Fruit fly (Drosophila melanogaster) whole organism, prepupa: Measurements from ENCODE around the gene Ser.
A peak's percentile ranks its signal among the peaks of the same experiment; 100 is the strongest.

Experiments
- Blimp-1 ChIP-seq: fragments of 200-800 bp; sonication (Bioruptor generic); optimal IDR thresholded peaks from 3 replicates; lab custom pipeline; 2017; ENCODE audit warnings: missing biosample characterization, missing genetic modification characterization, mild to moderate bottlenecking, moderate library complexity, missing genetic modification reagents
- CG10631 ChIP-seq: fragments of 200-800 bp; sonication (Bioruptor generic); optimal IDR thresholded peaks from 2 replicates; lab custom pipeline; 2016; ENCODE audit warnings: missing biosample characterization, missing genetic modification characterization
- CG10669 ChIP-seq: fragments of 200-800 bp; sonication (Bioruptor generic); optimal IDR thresholded peaks from 3 replicates; lab custom pipeline; 2018; ENCODE audit warnings: missing biosample characterization, mild to moderate bottlenecking, missing genetic modification characterization, moderate library complexity
- CG11294 ChIP-seq: fragments of 200-800 bp; sonication (Bioruptor generic); IDR thresholded peaks from 2 replicates; pipeline ENCODE4 v1.3.6; 2022; ENCODE audit warnings: missing biosample characterization, missing genetic modification characterization
- CG11762 ChIP-seq: fragments of 200-800 bp; sonication (Bioruptor generic); optimal IDR thresholded peaks from 3 replicates; lab custom pipeline; 2016; ENCODE audit warnings: missing biosample characterization, missing genetic modification characterization; ENCODE audit not compliant: insufficient read depth
- CG15336 ChIP-seq: fragments of 200-800 bp; sonication (Bioruptor generic); IDR thresholded peaks from 2 replicates; pipeline ENCODE4 v1.3.6; 2022; ENCODE audit warnings: missing biosample characterization, missing genetic modification characterization
- CG1621 ChIP-seq: fragments of 200-800 bp; sonication (Bioruptor generic); optimal IDR thresholded peaks from 3 replicates; lab custom pipeline; 2018; ENCODE audit warnings: missing biosample characterization, mild to moderate bottlenecking, missing genetic modification characterization
- CG16779 ChIP-seq: fragments of 200-800 bp; sonication (Bioruptor generic); optimal IDR thresholded peaks from 3 replicates; lab custom pipeline; 2017; ENCODE audit warnings: missing biosample characterization, mild to moderate bottlenecking, missing genetic modification characterization
- CG3032 ChIP-seq: fragments of 200-800 bp; optimal IDR thresholded peaks from 2 replicates; lab custom pipeline; 2019; ENCODE audit warnings: missing biosample characterization, mild to moderate bottlenecking, missing genetic modification characterization, moderate library complexity
- CG32006 ChIP-seq: fragments of 200-800 bp; sonication (Bioruptor generic); optimal IDR thresholded peaks from 3 replicates; lab custom pipeline; 2017; ENCODE audit warnings: missing biosample characterization, mild to moderate bottlenecking, missing genetic modification characterization
- CG34406 ChIP-seq: fragments of 200-800 bp; sonication (Bioruptor generic); optimal IDR thresholded peaks from 3 replicates; lab custom pipeline; 2016; ENCODE audit warnings: missing biosample characterization, missing genetic modification characterization
- CG3919 ChIP-seq: fragments of 200-800 bp; sonication (Bioruptor generic); optimal IDR thresholded peaks from 3 replicates; lab custom pipeline; 2016; ENCODE audit warnings: missing biosample characterization, missing genetic modification characterization
- CG4318 ChIP-seq: fragments of 200-800 bp; sonication (Bioruptor generic); optimal IDR thresholded peaks from 3 replicates; lab custom pipeline; 2017; ENCODE audit warnings: missing biosample characterization, mild to moderate bottlenecking, missing genetic modification characterization
- CG6276 ChIP-seq: fragments of 200-800 bp; sonication (Bioruptor generic); optimal IDR thresholded peaks from 2 replicates; lab custom pipeline; 2017; ENCODE audit warnings: missing biosample characterization, mild to moderate bottlenecking, missing genetic modification characterization
- CG6808 ChIP-seq: fragments of 200-800 bp; sonication (Bioruptor generic); optimal IDR thresholded peaks from 3 replicates; lab custom pipeline; 2017; ENCODE audit warnings: missing biosample characterization, missing genetic modification characterization, mild to moderate bottlenecking, moderate library complexity, missing genetic modification reagents
- CG7368 ChIP-seq: fragments of 200-800 bp; sonication (Bioruptor generic); optimal IDR thresholded peaks from 3 replicates; lab custom pipeline; 2016; ENCODE audit warnings: missing biosample characterization, missing genetic modification characterization
- CG8119 ChIP-seq: fragments of 200-800 bp; sonication (Bioruptor generic); IDR thresholded peaks from 3 replicates; pipeline ENCODE4 v1.3.6; 2022; ENCODE audit warnings: missing biosample characterization, missing genetic modification characterization
- CG8319 ChIP-seq: fragments of 200-800 bp; sonication (Bioruptor generic); optimal IDR thresholded peaks from 3 replicates; lab custom pipeline; 2016; ENCODE audit warnings: missing biosample characterization, missing genetic modification characterization
- CG8632 ChIP-seq: fragments of 200-800 bp; sonication (Bioruptor generic); optimal IDR thresholded peaks from 3 replicates; lab custom pipeline; 2016; ENCODE audit warnings: missing biosample characterization, missing genetic modification characterization
- CG9139 ChIP-seq: fragments of 200-800 bp; sonication (Bioruptor generic); optimal IDR thresholded peaks from 3 replicates; lab custom pipeline; 2017; ENCODE audit warnings: missing biosample characterization, mild to moderate bottlenecking, missing genetic modification characterization
- Eip78C ChIP-seq: fragments of 200-800 bp; sonication (Bioruptor generic); peaks from one replicate; lab custom pipeline; 2016; ENCODE audit warnings: missing biosample characterization, missing genetic modification characterization
- Eip93F ChIP-seq: fragments of 200-800 bp; sonication (Bioruptor generic); optimal IDR thresholded peaks from 2 replicates; lab custom pipeline; 2016; ENCODE audit warnings: missing biosample characterization, mild to moderate bottlenecking, missing genetic modification characterization
- Ets21C ChIP-seq: fragments of 200-800 bp; sonication (Bioruptor generic); optimal IDR thresholded peaks from 3 replicates; lab custom pipeline; 2016; ENCODE audit warnings: missing biosample characterization, missing genetic modification characterization
- Ets96B ChIP-seq: fragments of 200-800 bp; optimal IDR thresholded peaks from 2 replicates; lab custom pipeline; 2019; ENCODE audit warnings: missing biosample characterization, mild to moderate bottlenecking, missing genetic modification characterization, moderate library complexity
- Hr38 ChIP-seq: sonication (Bioruptor generic); optimal IDR thresholded peaks from 2 replicates; lab custom pipeline; 2016; ENCODE audit warnings: missing biosample characterization, missing genetic modification characterization
- Hr39 ChIP-seq: fragments of 200-800 bp; sonication (Bioruptor generic); optimal IDR thresholded peaks from 2 replicates; lab custom pipeline; 2016; ENCODE audit warnings: missing biosample characterization, missing genetic modification characterization
- Hr4 ChIP-seq: fragments of 200-800 bp; sonication (Bioruptor generic); optimal IDR thresholded peaks from 3 replicates; lab custom pipeline; 2016; ENCODE audit warnings: missing biosample characterization, missing genetic modification characterization
- Lpt ChIP-seq: fragments of 200-800 bp; sonication (Bioruptor generic); optimal IDR thresholded peaks from 3 replicates; lab custom pipeline; 2016; ENCODE audit warnings: missing biosample characterization, missing genetic modification characterization
- Met ChIP-seq: fragments of 200-800 bp; sonication (Bioruptor generic); optimal IDR thresholded peaks from 3 replicates; lab custom pipeline; 2016; ENCODE audit warnings: missing biosample characterization, missing genetic modification characterization
- OdsH ChIP-seq: fragments of 200-800 bp; sonication (Bioruptor generic); optimal IDR thresholded peaks from 3 replicates; lab custom pipeline; 2016; ENCODE audit warnings: missing biosample characterization, missing genetic modification characterization
- Smox ChIP-seq: fragments of 200-800 bp; sonication (Bioruptor generic); optimal IDR thresholded peaks from 3 replicates; lab custom pipeline; 2016; ENCODE audit warnings: missing biosample characterization, missing genetic modification characterization
- Sox102F ChIP-seq: fragments of 200-800 bp; sonication (Bioruptor generic); optimal IDR thresholded peaks from 2 replicates; lab custom pipeline; 2016; ENCODE audit warnings: missing biosample characterization, mild to moderate bottlenecking, missing genetic modification characterization
- Sox14 ChIP-seq: fragments of 200-800 bp; sonication (Bioruptor generic); optimal IDR thresholded peaks from 3 replicates; lab custom pipeline; 2016; ENCODE audit warnings: missing biosample characterization, missing genetic modification characterization
- Sox15 ChIP-seq: fragments of 200-800 bp; sonication (Bioruptor generic); optimal IDR thresholded peaks from 3 replicates; lab custom pipeline; 2016; ENCODE audit warnings: missing biosample characterization, missing genetic modification characterization
- achi ChIP-seq: fragments of 200-800 bp; sonication (Bioruptor generic); optimal IDR thresholded peaks from 3 replicates; lab custom pipeline; 2016; ENCODE audit warnings: missing biosample characterization, missing genetic modification characterization
- dac ChIP-seq: fragments of 200-800 bp; sonication (Bioruptor generic); optimal IDR thresholded peaks from 2 replicates; lab custom pipeline; 2017; ENCODE audit warnings: missing biosample characterization, mild to moderate bottlenecking, missing genetic modification characterization
- dsx ChIP-seq: fragments of 200-800 bp; optimal IDR thresholded peaks from 3 replicates; lab custom pipeline; 2019; ENCODE audit warnings: missing biosample characterization, mild to moderate bottlenecking, missing genetic modification characterization, moderate library complexity; ENCODE audit not compliant: poor library complexity, severe bottlenecking
- eg ChIP-seq: fragments of 200-800 bp; sonication (Bioruptor generic); IDR thresholded peaks from 3 replicates; pipeline ENCODE4 v1.3.6; 2022; ENCODE audit warnings: missing biosample characterization, missing genetic modification characterization
- esn ChIP-seq: fragments of 200-800 bp; sonication (Bioruptor generic); optimal IDR thresholded peaks from 2 replicates; lab custom pipeline; 2016; ENCODE audit warnings: missing biosample characterization, mild to moderate bottlenecking, missing genetic modification characterization, moderate library complexity
- fd59A ChIP-seq: fragments of 200-800 bp; sonication (Bioruptor generic); optimal IDR thresholded peaks from 2 replicates; lab custom pipeline; 2017; ENCODE audit warnings: missing biosample characterization, mild to moderate bottlenecking, missing genetic modification characterization, missing genetic modification reagents
- fd85E ChIP-seq: fragments of 200-800 bp; sonication (Bioruptor generic); optimal IDR thresholded peaks from 3 replicates; lab custom pipeline; 2016; ENCODE audit warnings: missing biosample characterization, missing genetic modification characterization
- fkh ChIP-seq: fragments of 200-800 bp; sonication (Bioruptor generic); optimal IDR thresholded peaks from 3 replicates; lab custom pipeline; 2017; ENCODE audit warnings: missing biosample characterization, mild to moderate bottlenecking, missing genetic modification characterization, moderate library complexity
- net ChIP-seq: fragments of 200-800 bp; sonication (Bioruptor generic); optimal IDR thresholded peaks from 3 replicates; lab custom pipeline; 2016; ENCODE audit warnings: missing biosample characterization, missing genetic modification characterization
- pdm3 ChIP-seq: fragments of 200-800 bp; sonication (Bioruptor generic); optimal IDR thresholded peaks from 3 replicates; lab custom pipeline; 2016; ENCODE audit warnings: missing biosample characterization, missing genetic modification characterization
- spab ChIP-seq: fragments of 200-800 bp; sonication (Bioruptor generic); optimal IDR thresholded peaks from 2 replicates; lab custom pipeline; 2017; ENCODE audit warnings: missing biosample characterization, mild to moderate bottlenecking, missing genetic modification characterization, missing genetic modification reagents
- svp ChIP-seq: fragments of 200-800 bp; sonication (Bioruptor generic); peaks from one replicate; lab custom pipeline; 2016; ENCODE audit warnings: missing biosample characterization, missing genetic modification characterization
- topi ChIP-seq: fragments of 200-800 bp; sonication (Bioruptor generic); optimal IDR thresholded peaks from 3 replicates; lab custom pipeline; 2016; ENCODE audit warnings: missing biosample characterization, missing genetic modification characterization
- vri ChIP-seq: fragments of 200-800 bp; sonication (Bioruptor generic); optimal IDR thresholded peaks from 3 replicates; lab custom pipeline; 2016; ENCODE audit warnings: missing biosample characterization, mild to moderate bottlenecking, missing genetic modification characterization

The Ser gene

DNA sequence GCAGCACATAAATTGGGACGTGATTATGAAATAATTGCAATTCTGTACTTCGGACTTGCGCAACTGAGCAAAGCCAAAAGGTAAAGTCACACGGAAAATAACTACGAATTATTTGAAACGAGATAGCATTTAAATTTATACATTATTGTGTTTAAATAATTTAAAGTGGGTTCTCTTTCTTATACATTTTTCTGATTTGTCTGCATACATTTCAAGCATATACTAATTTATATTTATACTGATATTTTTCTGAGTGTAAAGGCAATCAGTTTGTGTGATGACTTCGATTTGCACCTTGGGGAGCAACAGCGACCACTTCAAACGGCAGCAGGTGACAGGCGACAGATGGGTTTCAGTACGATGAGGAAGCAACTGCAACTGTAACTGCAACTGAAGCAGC is 31.4 kb upstream of the Ser start:
- TF ChIP-seq CG11294 (GFP tag; lab: Robert Waterston, UW) = no peak
- no peak for TF ChIP-seq esn (GFP tag; lab: Kevin White, UChicago)
- TF ChIP-seq Ets96B = peak; percentile 23
- no peak for TF ChIP-seq vri (GFP tag; lab: Kevin White, UChicago)
- TF ChIP-seq topi (GFP tag; lab: Kevin White, UChicago) = no peak
- TF ChIP-seq Hr39 (GFP tag; lab: Kevin White, UChicago) = no peak
- TF ChIP-seq Eip78C (GFP tag; lab: Kevin White, UChicago) = peak; percentile 73
- TF ChIP-seq CG32006 (GFP tag; lab: Kevin White, UChicago) = no peak
- no peak for TF ChIP-seq CG11762 (GFP tag; lab: Kevin White, UChicago)
- no peak for TF ChIP-seq CG10669
- no peak for TF ChIP-seq CG34406 (GFP tag; lab: Kevin White, UChicago)
- no peak for TF ChIP-seq Smox (GFP tag; lab: Kevin White, UChicago)
- TF ChIP-seq net (GFP tag; lab: Kevin White, UChicago) = no peak
- no peak for TF ChIP-seq CG16779
- TF ChIP-seq OdsH (GFP tag; lab: Kevin White, UChicago) = no peak
- peak; percentile 57 for TF ChIP-seq svp
- TF ChIP-seq CG10631 (GFP tag; lab: Kevin White, UChicago) = no peak
- no peak for TF ChIP-seq eg (GFP tag; lab: Robert Waterston, UW)
- no peak for TF ChIP-seq fd85E (GFP tag; lab: Kevin White, UChicago)
- no peak for TF ChIP-seq CG8319 (GFP tag; lab: Kevin White, UChicago)
- TF ChIP-seq Met (GFP tag; lab: Kevin White, UChicago) = peak; percentile 13

DNA sequence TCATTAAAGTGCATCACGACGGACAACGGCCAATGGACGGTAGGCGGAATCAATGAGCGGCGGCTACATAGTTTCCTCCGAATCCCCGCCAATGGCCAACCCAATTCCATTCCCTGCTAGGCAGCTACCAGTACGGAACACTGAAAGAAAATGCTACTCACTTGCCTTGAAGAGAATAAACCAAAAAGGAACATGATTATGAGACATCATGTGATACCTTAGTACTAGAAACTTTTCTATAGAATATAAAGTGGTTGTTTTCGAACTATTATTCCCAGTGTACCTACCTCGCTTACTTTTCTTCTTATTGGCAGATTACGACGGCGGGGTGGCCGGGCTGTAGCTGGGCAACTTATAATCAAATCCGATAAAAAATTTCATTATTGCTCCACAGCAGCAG is 30.7 kb upstream of the Ser start:
- TF ChIP-seq Hr39 (GFP tag; lab: Kevin White, UChicago) (peak; percentile 44), CG8632 (GFP tag; lab: Kevin White, UChicago) (peak; percentile 47), CG10669 (peak; percentile 70), Sox15 (GFP tag; lab: Kevin White, UChicago) (peak; percentile 33), Lpt (GFP tag; lab: Kevin White, UChicago) (peak; percentile 43), spab (GFP tag; lab: Kevin White, UChicago) (peak; percentile 60), Eip78C (GFP tag; lab: Kevin White, UChicago) (peak; percentile 92), Ets21C (GFP tag; lab: Kevin White, UChicago) (peak; percentile 28), CG8119 (GFP tag; lab: Robert Waterston, UW) (no peak), Hr38 (GFP tag; lab: Kevin White, UChicago) (no peak), vri (GFP tag; lab: Kevin White, UChicago) (no peak), fd85E (GFP tag; lab: Kevin White, UChicago) (no peak), Blimp-1 (GFP tag; lab: Kevin White, UChicago) (no peak), CG15336 (peak; percentile 70), CG6808 (peak; percentile 58), Met (GFP tag; lab: Kevin White, UChicago) (peak; percentile 71), topi (GFP tag; lab: Kevin White, UChicago) (peak; percentile 69), CG34406 (GFP tag; lab: Kevin White, UChicago) (peak; percentile 50), CG32006 (GFP tag; lab: Kevin White, UChicago) (peak; percentile 65), CG3032 (tag; lab: Kevin White, UChicago) (peak; percentile 72), CG9139 (GFP tag; lab: Kevin White, UChicago) (no peak), CG11294 (GFP tag; lab: Robert Waterston, UW) (no peak), CG6276 (GFP tag; lab: Kevin White, UChicago) (peak; percentile 66), eg (GFP tag; lab: Robert Waterston, UW) (peak; percentile 76), Eip93F (no peak), achi (peak; percentile 73), Smox (GFP tag; lab: Kevin White, UChicago) (peak; percentile 56), CG3919 (peak; percentile 75), Sox102F (peak; percentile 53), esn (GFP tag; lab: Kevin White, UChicago) (peak; percentile 73), CG16779 (no peak), fd59A (peak; percentile 51), fkh (GFP tag; lab: Kevin White, UChicago) (no peak), CG4318 (GFP tag; lab: Kevin White, UChicago) (no peak), svp (peak; percentile 83), CG7368 (GFP tag; lab: Kevin White, UChicago) (peak; percentile 62), pdm3 (GFP tag; lab: Kevin White, UChicago) (peak; percentile 61), dsx (GFP tag; lab: Kevin White, UChicago) (peak; percentile 68), dac (no peak), CG1621 (tag; lab: Kevin White, UChicago) (peak; percentile 60), Hr4 (GFP tag; lab: Kevin White, UChicago) (peak; percentile 55), OdsH (GFP tag; lab: Kevin White, UChicago) (peak; percentile 64), Sox14 (GFP tag; lab: Kevin White, UChicago) (peak; percentile 59)
